Worm (Caenorhabditis elegans): ENCODE measurements around the gene B0361.4.

The B0361.4 gene

DNA sequence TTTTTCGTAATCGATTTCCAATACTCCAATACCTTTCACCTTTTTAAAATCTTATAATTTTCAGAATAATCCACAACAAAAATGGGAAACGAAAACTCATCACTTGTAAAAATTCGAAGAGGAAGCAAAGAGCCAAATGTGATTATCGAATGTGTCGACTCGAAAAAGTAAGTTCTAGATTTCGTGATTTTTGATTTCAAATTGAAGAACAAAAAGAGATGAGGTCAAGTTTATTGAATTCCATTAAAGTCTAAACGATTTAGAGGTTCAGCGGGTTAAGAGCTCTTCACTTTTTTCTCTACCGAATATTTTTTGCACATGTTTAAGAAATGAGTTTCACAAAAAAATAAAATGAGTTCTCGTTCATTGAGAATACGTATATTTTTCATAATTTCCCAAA lies at the start of gene B0361.4:
Gene B0361.4 (plus strand): TSS at position 61 of the 400 bp plus-strand sequence.
- no peak for TF ChIP-seq unc-62 (GFP tag; optimal IDR thresholded peaks at IDR 0.05)

DNA sequence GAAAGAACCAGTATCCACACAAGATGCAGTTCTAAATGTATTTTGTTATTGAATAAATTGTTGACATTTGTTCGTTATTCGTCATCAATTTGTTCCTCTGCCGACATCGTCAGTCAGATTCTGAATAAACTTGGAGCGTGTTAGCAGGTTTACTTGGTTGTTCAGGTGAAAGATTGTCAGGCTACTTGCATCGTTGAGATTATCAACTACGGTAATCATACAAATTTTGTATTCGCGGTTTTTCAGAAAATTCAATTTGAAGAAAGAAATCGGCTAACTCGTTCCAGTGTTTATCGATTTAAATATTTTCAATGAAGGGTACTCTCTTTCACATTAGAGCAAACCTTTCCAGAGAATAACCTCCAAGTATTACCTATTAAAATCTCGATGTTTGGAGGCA lies 49.1 kb upstream of the B0361.4 start, which contains the start of gene R151.2:
Gene R151.2 (plus strand): TSS at position 247 of the 400 bp plus-strand sequence.
- TF ChIP-seq unc-62 (GFP tag; optimal IDR thresholded peaks at IDR 0.05): no peak

DNA sequence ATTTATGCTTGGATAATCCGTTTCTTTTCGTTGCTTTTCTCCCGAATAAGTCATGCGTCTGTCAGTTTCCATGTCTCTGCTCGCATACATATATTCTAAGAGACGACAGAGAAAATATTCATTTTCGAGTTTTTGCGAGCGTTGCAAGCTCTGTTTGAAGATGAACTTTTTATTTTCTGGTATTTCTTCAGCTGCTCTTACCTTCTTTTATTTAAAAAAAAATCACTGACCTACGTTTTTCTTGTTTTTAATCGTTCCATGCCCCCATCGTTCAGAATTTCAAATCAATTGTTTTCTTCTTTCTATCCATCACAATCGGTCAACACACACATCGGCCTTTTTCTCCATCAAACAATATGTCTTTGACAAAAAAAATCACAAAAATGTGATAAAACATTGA lies 48.3 kb upstream of the B0361.4 start:
- TF ChIP-seq unc-62 (GFP tag; optimal IDR thresholded peaks at IDR 0.05): no peak

DNA sequence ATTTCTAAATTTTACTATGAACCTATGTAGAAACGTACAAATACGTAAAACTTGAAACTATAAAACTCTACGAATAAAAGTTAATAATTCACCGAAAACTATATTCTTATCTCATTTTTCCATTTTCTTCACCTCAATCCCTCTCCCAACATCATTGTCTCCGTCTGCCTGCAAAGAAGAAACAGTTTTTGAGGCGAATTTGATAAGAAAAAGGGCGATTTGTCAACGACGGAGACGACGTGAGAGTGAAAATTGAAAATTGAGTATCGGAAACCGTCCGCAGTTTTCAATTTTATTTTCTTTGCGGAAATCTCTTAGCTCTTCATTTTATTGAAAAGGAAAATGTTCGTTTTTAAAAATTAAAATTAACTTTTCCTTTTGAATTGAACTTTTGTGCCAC lies 46.8 kb upstream of the B0361.4 start:
- TF ChIP-seq unc-62 (GFP tag; optimal IDR thresholded peaks at IDR 0.05): no peak

DNA sequence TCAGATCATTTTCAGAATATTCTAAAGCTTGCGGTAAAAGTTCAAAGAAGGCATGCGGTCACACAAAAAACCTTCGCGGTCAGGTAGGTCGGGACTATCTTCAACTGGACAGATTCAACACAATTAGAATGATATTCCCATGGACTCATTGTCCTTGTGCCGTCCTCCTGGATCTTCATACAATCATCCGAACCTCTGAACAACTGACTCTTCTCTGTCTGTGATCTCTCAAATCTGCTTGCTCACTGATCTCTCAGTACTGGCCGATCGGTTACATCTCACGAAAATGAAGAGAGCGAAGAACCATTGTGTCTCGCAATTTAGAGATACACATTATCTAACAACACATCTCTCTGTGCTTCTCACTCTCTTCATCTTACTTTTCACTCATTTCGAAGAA lies 43.3 kb upstream of the B0361.4 start:
- TF ChIP-seq unc-62 (GFP tag; optimal IDR thresholded peaks at IDR 0.05): no peak

DNA sequence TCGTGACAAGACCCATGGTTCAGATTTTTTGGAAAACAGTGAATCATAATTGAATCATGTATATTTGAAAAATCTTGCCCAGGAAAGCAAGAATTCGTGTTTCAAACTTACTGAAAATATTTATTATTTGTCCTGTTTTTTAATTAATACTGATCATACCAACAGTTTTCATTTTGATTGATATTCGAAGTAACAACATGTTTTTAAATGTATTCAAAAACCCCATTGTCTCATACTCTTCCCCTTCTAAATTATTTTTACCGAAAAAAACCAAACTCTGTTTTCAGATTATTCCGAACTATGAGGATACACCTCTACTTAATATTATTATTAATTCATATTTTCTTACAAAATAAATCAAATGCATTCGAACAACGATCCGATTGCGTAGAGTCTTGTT lies 42.6 kb upstream of the B0361.4 start, which contains the start of gene R151.1:
Gene R151.1 (plus strand): TSS at position 301 of the 400 bp plus-strand sequence.
- no peak for TF ChIP-seq unc-62 (GFP tag; optimal IDR thresholded peaks at IDR 0.05)

DNA sequence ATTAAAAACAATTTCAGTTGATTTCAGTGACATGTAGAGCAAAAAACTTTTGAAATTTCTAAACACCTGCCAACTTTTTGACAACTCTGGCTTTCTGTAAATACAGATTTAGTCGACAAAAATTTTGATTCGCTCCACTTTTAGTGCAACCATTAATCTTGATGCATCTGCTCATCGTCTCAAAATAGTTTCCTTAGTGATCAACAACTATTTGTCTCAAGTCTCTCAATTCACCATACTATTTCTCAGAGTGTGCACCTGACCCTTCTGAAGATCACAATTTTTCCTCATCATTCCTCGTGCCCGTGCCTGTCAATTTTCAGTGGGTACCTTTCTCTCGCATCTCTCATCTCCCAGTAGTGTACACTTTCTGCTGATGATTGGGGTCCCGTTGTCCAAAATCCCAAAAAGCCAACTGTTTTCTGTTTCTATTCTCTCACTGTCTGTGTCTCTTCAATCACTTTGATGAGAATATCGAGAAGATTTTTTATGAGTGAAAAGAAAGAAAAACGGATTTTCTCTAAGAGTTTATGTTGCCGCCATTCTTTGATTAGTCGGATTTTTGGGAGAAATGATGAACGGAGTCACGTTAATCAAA lies 41.8 kb upstream of the B0361.4 start:
- no peak for TF ChIP-seq unc-62 (GFP tag; optimal IDR thresholded peaks at IDR 0.05)

DNA sequence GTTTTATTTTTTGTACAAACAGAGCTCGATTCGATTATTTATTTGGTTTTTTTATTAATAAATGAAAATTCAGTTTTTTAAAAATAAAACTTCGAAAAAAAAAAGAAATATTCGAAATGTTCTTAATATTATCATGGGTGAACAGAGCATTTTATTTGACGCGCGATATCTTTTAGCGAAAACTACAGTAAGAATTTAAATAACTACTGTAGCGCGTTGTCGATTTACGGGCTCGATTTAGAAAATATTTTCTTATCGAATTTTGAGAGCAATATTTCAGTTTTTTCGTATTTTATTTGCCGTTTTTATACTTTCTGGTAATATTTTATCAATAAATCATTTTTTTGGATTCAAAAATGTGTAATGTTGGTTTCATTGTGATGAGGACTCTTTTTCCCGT lies 37.7 kb upstream of the B0361.4 start:
- no peak for TF ChIP-seq unc-62 (GFP tag; optimal IDR thresholded peaks at IDR 0.05)

DNA sequence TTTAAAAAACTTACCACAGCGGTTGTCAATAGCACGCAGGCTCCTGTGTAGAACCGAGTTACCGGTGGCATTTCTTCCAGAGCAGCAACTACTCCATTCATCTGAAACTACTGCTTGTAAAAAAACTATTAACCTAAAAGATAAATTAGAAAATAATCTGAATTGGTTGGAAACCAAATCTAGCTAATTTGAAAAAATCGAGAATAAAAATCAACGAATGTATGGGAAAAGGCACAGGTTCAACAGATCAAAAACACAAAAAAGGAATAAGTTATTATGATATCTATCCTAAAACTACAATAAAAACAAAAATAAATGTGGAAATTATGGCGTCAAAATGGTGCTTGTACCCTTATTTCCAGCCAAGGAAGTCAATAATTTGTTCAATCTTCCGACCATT lies 35.8 kb upstream of the B0361.4 start, which contains the start of gene der-2:
Gene der-2 (minus strand): TSS at position 101 of the 400 bp plus-strand sequence.
- no peak for TF ChIP-seq unc-62 (GFP tag; optimal IDR thresholded peaks at IDR 0.05)

DNA sequence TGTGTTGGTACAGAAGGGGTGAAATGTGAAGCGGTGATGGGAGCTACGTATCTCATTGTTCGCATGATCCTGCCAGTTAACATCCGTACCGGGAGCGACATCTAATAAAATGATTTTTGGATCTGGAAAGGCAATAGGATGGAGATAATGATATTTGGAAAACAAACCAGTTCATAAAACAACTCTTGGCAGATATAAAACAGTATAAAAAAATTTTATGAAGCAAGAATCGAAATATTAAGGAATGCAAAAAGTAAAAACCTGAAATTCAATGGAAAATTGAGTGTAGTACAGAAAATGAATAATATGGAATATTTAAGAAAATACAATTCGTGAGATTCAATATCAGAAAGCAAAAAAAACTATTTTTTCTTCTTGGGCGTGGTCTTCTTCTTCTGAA lies 32.2 kb upstream of the B0361.4 start, which contains the start of gene hsp-75:
Gene hsp-75 (minus strand): TSS at position 101 of the 400 bp plus-strand sequence.
- TF ChIP-seq unc-62 (GFP tag; optimal IDR thresholded peaks at IDR 0.05): no peak

DNA sequence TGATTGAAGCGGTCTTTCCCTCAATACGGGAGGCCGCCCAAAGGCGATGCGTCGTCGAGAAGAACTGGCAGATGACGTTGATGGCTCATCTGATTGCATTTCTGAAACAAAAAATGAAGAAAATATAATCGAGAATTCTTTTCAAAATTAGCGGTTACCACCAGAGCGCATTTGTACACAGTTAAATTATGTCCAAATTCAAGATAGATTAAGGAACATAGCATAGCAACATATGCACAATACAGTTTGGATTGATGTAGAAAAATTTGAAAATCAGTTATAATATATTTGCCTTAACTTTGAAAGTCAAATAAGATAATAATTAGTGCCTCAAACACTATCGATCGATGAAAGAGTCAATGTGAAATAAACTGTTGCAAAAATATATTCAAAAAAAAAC lies 29.1 kb upstream of the B0361.4 start, which contains the start of gene R151.8:
Gene R151.8 (minus strand): TSS at position 101 of the 400 bp plus-strand sequence.
- TF ChIP-seq unc-62 (GFP tag; optimal IDR thresholded peaks at IDR 0.05): no peak

DNA sequence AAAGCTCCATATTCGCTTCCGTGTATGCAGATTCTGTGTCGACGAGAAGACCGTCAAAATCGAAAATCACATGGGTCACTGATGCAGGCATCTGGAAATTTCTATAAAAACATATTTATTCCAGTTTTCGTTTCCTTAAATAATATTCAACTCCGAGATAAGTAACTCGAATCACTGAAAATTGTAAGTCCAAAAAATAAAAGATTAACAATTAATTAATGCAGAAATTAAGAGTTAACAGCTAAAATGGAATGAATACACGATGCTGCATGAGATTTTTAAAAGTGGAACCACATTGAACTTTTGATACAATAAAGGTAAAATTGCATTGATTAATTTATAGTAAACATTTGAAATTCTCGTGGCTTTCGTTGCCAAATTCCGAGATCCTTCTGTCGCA lies 27.9 kb upstream of the B0361.4 start, which contains the start of gene R151.10:
Gene R151.10 (minus strand): TSS at position 101 of the 400 bp plus-strand sequence.
- no peak for TF ChIP-seq unc-62 (GFP tag; optimal IDR thresholded peaks at IDR 0.05)

DNA sequence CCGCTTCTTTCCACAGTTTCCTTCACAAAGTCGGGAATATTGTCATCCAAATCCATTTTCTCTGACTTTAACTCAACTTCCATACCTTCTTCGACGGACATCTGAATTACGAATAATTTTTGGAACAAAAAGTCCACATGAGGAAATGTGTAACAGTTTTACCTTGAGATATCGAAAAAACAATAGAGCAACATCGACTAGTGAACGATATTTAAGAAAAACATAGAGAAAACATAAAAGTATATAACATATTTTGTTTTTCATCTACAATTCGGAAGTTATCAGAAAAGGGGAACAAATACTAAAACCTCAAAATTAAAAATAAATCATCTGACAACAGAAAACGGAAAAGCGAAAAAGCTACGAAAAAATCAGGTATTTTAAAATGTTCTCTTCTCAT lies 26.0 kb upstream of the B0361.4 start, which contains the start of gene adr-2:
Gene adr-2 (minus strand): TSS at position 101 of the 400 bp plus-strand sequence.
- TF ChIP-seq unc-62 (GFP tag; optimal IDR thresholded peaks at IDR 0.05): no peak

DNA sequence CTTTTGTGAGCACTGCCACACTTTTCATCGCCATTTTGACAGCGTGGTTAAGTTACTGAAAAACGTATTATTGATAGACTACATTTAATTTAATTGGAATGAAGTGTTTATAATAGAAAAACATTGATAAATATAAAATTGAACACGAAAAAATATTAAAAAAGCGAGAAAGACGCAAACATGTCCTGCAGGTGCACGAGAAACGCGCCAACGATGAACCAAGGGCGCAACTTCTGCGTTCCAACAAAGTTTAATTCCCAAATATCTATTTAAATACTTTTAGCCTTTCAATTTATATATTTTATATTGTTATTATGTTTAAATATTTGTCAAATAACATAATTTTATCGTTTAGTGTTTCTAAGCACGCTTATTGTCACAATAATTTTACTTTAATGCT lies 24.6 kb upstream of the B0361.4 start, which contains the start of gene ndus-8:
Gene ndus-8 (minus strand): TSS at position 55 of the 400 bp plus-strand sequence.
- no peak for TF ChIP-seq unc-62 (GFP tag; optimal IDR thresholded peaks at IDR 0.05)

DNA sequence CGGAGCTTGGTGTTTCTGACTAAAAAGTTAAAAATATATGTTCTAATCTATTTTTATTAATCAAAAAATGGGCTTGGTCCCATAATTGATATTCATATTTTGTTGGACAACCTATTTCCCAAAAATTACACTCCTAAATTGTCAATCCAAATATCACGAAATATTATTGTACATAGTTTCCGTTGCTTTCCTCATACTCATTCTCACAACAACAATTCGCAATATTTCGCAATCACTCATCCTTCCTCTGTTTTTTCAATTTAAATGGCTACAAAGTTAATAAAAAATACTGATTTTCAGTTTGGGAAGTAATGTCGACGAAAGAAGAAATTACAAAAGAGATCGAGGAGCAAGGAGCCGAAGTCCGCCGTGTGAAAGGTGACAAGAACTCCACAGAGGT lies 20.1 kb upstream of the B0361.4 start, which contains the start of gene pars-1:
Gene pars-1 (plus strand): TSS at position 301 of the 400 bp plus-strand sequence.
- no peak for TF ChIP-seq unc-62 (GFP tag; optimal IDR thresholded peaks at IDR 0.05)

DNA sequence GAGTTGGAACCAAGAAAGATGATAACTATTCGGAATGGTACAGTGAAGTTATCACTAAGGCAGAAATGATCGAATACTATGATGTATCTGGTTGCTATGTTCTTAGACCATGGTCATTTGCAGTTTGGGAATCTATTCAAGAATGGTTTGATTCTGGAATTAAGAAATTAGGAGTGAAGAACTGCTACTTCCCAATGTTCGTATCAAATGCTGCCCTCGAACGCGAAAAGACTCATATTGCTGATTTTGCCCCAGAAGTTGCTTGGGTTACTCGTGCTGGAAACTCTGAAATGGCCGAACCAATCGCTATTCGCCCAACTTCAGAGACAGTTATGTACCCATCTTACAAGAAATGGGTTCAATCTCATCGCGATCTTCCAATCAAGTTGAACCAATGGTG lies 19.4 kb upstream of the B0361.4 start:
- no peak for TF ChIP-seq unc-62 (GFP tag; optimal IDR thresholded peaks at IDR 0.05)

DNA sequence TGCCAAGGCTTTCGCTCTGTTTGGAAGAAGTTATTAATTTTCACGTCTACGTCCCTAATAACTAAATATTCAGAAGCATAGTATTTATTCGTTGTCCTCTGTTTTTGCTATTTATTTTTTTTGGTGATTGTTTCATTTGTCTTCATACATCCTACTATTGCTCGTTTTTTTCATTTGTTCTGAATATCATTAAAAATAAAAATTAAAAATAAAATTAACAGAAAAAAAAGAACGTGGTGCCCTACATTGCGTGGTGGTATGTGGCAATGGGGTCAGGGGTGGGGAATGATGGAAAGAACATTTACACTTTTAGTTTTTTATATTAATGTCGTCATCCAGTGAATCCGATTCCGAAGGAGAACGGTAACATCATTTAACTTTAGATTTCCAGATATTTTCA lies 17.7 kb upstream of the B0361.4 start, which contains the start of gene ztf-31:
Gene ztf-31 (plus strand): TSS at position 301 of the 400 bp plus-strand sequence.
- no peak for TF ChIP-seq unc-62 (GFP tag; optimal IDR thresholded peaks at IDR 0.05)

Measured in whole organism, dauer.